Fruit fly (Drosophila melanogaster) whole organism, embryonic: ENCODE data around the gene CG31551.

ENCODE experiments used
- BEAF-32 ChIP-seq: fragments of 200-800 bp; sonication (Bioruptor generic); optimal IDR thresholded peaks from 3 replicates; lab custom pipeline; 2017; ENCODE audit warnings: missing biosample characterization, missing genetic modification characterization, mild to moderate bottlenecking, moderate library complexity, missing genetic modification reagents
- CG10147 ChIP-seq: fragments of 200-800 bp; sonication (Bioruptor generic); optimal IDR thresholded peaks from 2 replicates; lab custom pipeline; 2019; ENCODE audit warnings: missing biosample characterization, mild to moderate bottlenecking, missing genetic modification characterization, moderate library complexity
- CG11093 ChIP-seq: fragments of 200-800 bp; sonication (Bioruptor generic); IDR thresholded peaks from 3 replicates; pipeline ENCODE4 v1.3.6; 2022; ENCODE audit warnings: missing biosample characterization, missing genetic modification characterization
- CG11560 ChIP-seq: fragments of 200-800 bp; sonication (Bioruptor generic); IDR thresholded peaks from 3 replicates; pipeline ENCODE4 v1.3.6; 2022; ENCODE audit warnings: missing biosample characterization, missing genetic modification characterization
- CG12104 ChIP-seq: fragments of 200-800 bp; sonication (Bioruptor generic); optimal IDR thresholded peaks from 3 replicates; lab custom pipeline; 2016; ENCODE audit warnings: missing biosample characterization, missing genetic modification characterization
- CG12155 ChIP-seq: fragments of 200-800 bp; sonication (Bioruptor generic); optimal IDR thresholded peaks from 3 replicates; lab custom pipeline; 2016; ENCODE audit warnings: missing biosample characterization, missing genetic modification characterization
- CG12391 ChIP-seq: fragments of 200-800 bp; sonication (Bioruptor generic); optimal IDR thresholded peaks from 3 replicates; lab custom pipeline; 2018; ENCODE audit warnings: missing biosample characterization, mild to moderate bottlenecking, missing genetic modification characterization, moderate library complexity
- CG13424 ChIP-seq: fragments of 200-800 bp; sonication (Bioruptor generic); optimal IDR thresholded peaks from 2 replicates; lab custom pipeline; 2019; ENCODE audit warnings: missing biosample characterization, mild to moderate bottlenecking, missing genetic modification characterization, moderate library complexity
- CG16813 ChIP-seq: fragments of 200-800 bp; sonication (Bioruptor generic); IDR thresholded peaks from 3 replicates; pipeline ENCODE4 v1.3.6; 2022; ENCODE audit warnings: missing biosample characterization, missing genetic modification characterization; ENCODE audit not compliant: partially characterized antibody
- CG17359 ChIP-seq: fragments of 200-800 bp; sonication (Bioruptor generic); optimal IDR thresholded peaks from 3 replicates; lab custom pipeline; 2018; ENCODE audit warnings: missing biosample characterization, mild to moderate bottlenecking, missing genetic modification characterization, moderate library complexity
- CG2116 ChIP-seq: fragments of 200-800 bp; sonication (Bioruptor generic); optimal IDR thresholded peaks from 3 replicates; lab custom pipeline; 2018; ENCODE audit warnings: missing biosample characterization, mild to moderate bottlenecking, missing genetic modification characterization
- CG2199 ChIP-seq: fragments of 200-800 bp; sonication (Bioruptor generic); IDR thresholded peaks from 3 replicates; pipeline ENCODE4 v1.3.6; 2022; ENCODE audit warnings: missing biosample characterization, missing genetic modification characterization
- CG31441 ChIP-seq: fragments of 200-800 bp; sonication (Bioruptor generic); IDR thresholded peaks from 2 replicates; pipeline ENCODE4 v1.3.6; 2022; ENCODE audit warnings: missing biosample characterization, missing genetic modification characterization
- CG34422 ChIP-seq: fragments of 200-800 bp; sonication (Bioruptor generic); IDR thresholded peaks from 3 replicates; pipeline ENCODE4 v1.3.6; 2022; ENCODE audit warnings: missing biosample characterization, missing genetic modification characterization
- CG3726 ChIP-seq: fragments of 200-800 bp; sonication (Bioruptor generic); IDR thresholded peaks from 3 replicates; pipeline ENCODE4, ENCODE4 v1.3.6; 2022; ENCODE audit warnings: missing biosample characterization, missing genetic modification characterization
- CG3847 ChIP-seq: fragments of 200-800 bp; sonication (Bioruptor generic); IDR thresholded peaks from 2 replicates; pipeline ENCODE4 v1.3.6; 2022; ENCODE audit warnings: missing biosample characterization, missing genetic modification characterization
- CG4424 ChIP-seq: fragments of 200-800 bp; sonication (Bioruptor generic); optimal IDR thresholded peaks from 3 replicates; lab custom pipeline; 2016; ENCODE audit warnings: missing biosample characterization, missing genetic modification characterization
- CG5180 ChIP-seq: fragments of 200-800 bp; sonication (Bioruptor generic); optimal IDR thresholded peaks from 3 replicates; lab custom pipeline; 2017; ENCODE audit warnings: missing biosample characterization, missing genetic modification characterization, mild to moderate bottlenecking, moderate library complexity, missing genetic modification reagents
- CG7786 ChIP-seq: fragments of 200-800 bp; sonication (Bioruptor generic); optimal IDR thresholded peaks from 2 replicates; lab custom pipeline; 2016; ENCODE audit warnings: missing biosample characterization, missing genetic modification characterization
- CG8281 ChIP-seq: fragments of 200-800 bp; sonication (Bioruptor generic); optimal IDR thresholded peaks from 2 replicates; lab custom pipeline; 2018; ENCODE audit warnings: missing biosample characterization, mild to moderate bottlenecking, missing genetic modification characterization, moderate library complexity
- CG9437 ChIP-seq: fragments of 200-800 bp; sonication (Bioruptor generic); optimal IDR thresholded peaks from 2 replicates; lab custom pipeline; 2018; ENCODE audit warnings: missing biosample characterization, mild to moderate bottlenecking, missing genetic modification characterization
- Chrac-16 ChIP-seq: fragments of 200-800 bp; sonication (Bioruptor generic); optimal IDR thresholded peaks from 3 replicates; lab custom pipeline; 2016; ENCODE audit warnings: missing biosample characterization, missing genetic modification characterization
- Dek ChIP-seq: fragments of 200-800 bp; sonication (Bioruptor generic); optimal IDR thresholded peaks from 3 replicates; lab custom pipeline; 2019; ENCODE audit warnings: missing biosample characterization, mild to moderate bottlenecking, missing genetic modification characterization, moderate library complexity
- Dll ChIP-seq: fragments of 200-800 bp; sonication (Bioruptor generic); IDR thresholded peaks from 4 replicates; pipeline ENCODE4 v1.3.6; 2022; ENCODE audit warnings: missing biosample characterization, missing genetic modification characterization; ENCODE audit not compliant: partially characterized antibody
- Doc2 ChIP-seq: fragments of 200-800 bp; sonication (Bioruptor generic); IDR thresholded peaks from 2 replicates; pipeline ENCODE4 v1.3.6; 2022; ENCODE audit warnings: missing biosample characterization, missing genetic modification characterization
- Hmx ChIP-seq: fragments of 200-800 bp; sonication (Bioruptor generic); optimal IDR thresholded peaks from 2 replicates; lab custom pipeline; 2016; ENCODE audit warnings: missing biosample characterization, missing genetic modification characterization
- Hr3 ChIP-seq: fragments of 200-800 bp; sonication (Bioruptor generic); optimal IDR thresholded peaks from 3 replicates; lab custom pipeline; 2016; ENCODE audit warnings: missing biosample characterization, missing genetic modification characterization
- Med ChIP-seq: fragments of 200-800 bp; sonication (Bioruptor generic); peaks from one replicate; lab custom pipeline; 2016; ENCODE audit warnings: missing biosample characterization, missing genetic modification characterization, mild to moderate bottlenecking, inconsistent platforms, moderate library complexity
- Nf-YC ChIP-seq: fragments of 200-800 bp; optimal IDR thresholded peaks from 3 replicates; lab custom pipeline; 2019; ENCODE audit warnings: missing biosample characterization, mild to moderate bottlenecking, missing genetic modification characterization, moderate library complexity
- NfI ChIP-seq: fragments of 200-800 bp; sonication (Bioruptor generic); optimal IDR thresholded peaks from 3 replicates; lab custom pipeline; 2018; ENCODE audit warnings: missing biosample characterization, mild to moderate bottlenecking, missing genetic modification characterization, moderate library complexity
- Opbp ChIP-seq: fragments of 200-800 bp; sonication (Bioruptor generic); IDR thresholded peaks from 3 replicates; pipeline ENCODE4 v1.3.6; 2022; ENCODE audit warnings: missing biosample characterization, missing genetic modification characterization; ENCODE audit not compliant: partially characterized antibody
- Xrp1 ChIP-seq: fragments of 200-800 bp; sonication (Bioruptor generic); IDR thresholded peaks from 2 replicates; pipeline ENCODE4 v1.3.6; 2022; ENCODE audit warnings: missing biosample characterization, missing genetic modification characterization
- YL-1 ChIP-seq: fragments of 200-800 bp; sonication (Bioruptor generic); optimal IDR thresholded peaks from 3 replicates; lab custom pipeline; 2017; ENCODE audit warnings: missing biosample characterization, mild to moderate bottlenecking, missing genetic modification characterization
- br ChIP-seq: fragments of >200 bp; optimal IDR thresholded peaks from 2 replicates; lab custom pipeline; 2017
- cg ChIP-seq: fragments of 200-800 bp; sonication (Bioruptor generic); optimal IDR thresholded peaks from 3 replicates; lab custom pipeline; 2019; ENCODE audit warnings: missing biosample characterization, mild to moderate bottlenecking, missing genetic modification characterization, moderate library complexity
- crp ChIP-seq, 2 experiments: fragments of 200-800 bp; sonication (Bioruptor generic); optimal IDR thresholded peaks; 2 replicates in 1 of 2; 3 replicates in 1 of 2; lab custom pipeline; 2017; ENCODE audit warnings: missing biosample characterization in 2 of 2, missing genetic modification characterization in 2 of 2, mild to moderate bottlenecking in 1 of 2, moderate library complexity in 1 of 2
- ewg ChIP-seq: fragments of 200-800 bp; sonication (Bioruptor generic); optimal IDR thresholded peaks from 3 replicates; lab custom pipeline; 2017; ENCODE audit warnings: mild to moderate bottlenecking, missing biosample characterization, missing genetic modification reagents, missing genetic modification characterization
- hkb ChIP-seq, 2 experiments: fragments of 200-800 bp in 1 of 2; fragments of >200 bp in 1 of 2; sonication (Bioruptor generic) in 1 of 2; IDR thresholded peaks in 1 of 2; optimal IDR thresholded peaks in 1 of 2; 2 replicates each; pipeline versions ENCODE4 v1.3.6 to Lab custom; 2017 to 2022; ENCODE audit warnings: missing biosample characterization in 1 of 2, missing genetic modification characterization in 1 of 2
- nerfin-1 ChIP-seq: fragments of 200-800 bp; sonication (Bioruptor generic); optimal IDR thresholded peaks from 3 replicates; lab custom pipeline; 2019; ENCODE audit warnings: missing biosample characterization, mild to moderate bottlenecking, missing genetic modification characterization, moderate library complexity
- pita ChIP-seq: fragments of 200-800 bp; sonication (Bioruptor generic); optimal IDR thresholded peaks from 2 replicates; lab custom pipeline; 2017; ENCODE audit warnings: missing biosample characterization, mild to moderate bottlenecking, missing genetic modification characterization
- rib ChIP-seq: fragments of 200-800 bp; sonication (Bioruptor generic); IDR thresholded peaks from 2 replicates; pipeline ENCODE4 v1.3.6; 2022; ENCODE audit warnings: missing biosample characterization, missing genetic modification characterization
- sd ChIP-seq: fragments of 200-800 bp; sonication (Bioruptor generic); optimal IDR thresholded peaks from 3 replicates; lab custom pipeline; 2018; ENCODE audit warnings: missing biosample characterization, mild to moderate bottlenecking, missing genetic modification characterization, moderate library complexity
- shn ChIP-seq: fragments of 200-800 bp; sonication (Bioruptor generic); optimal IDR thresholded peaks from 3 replicates; lab custom pipeline; 2016; ENCODE audit warnings: missing biosample characterization, missing genetic modification characterization
- tgo ChIP-seq: fragments of 200-800 bp; sonication (Bioruptor generic); IDR thresholded peaks from 3 replicates; pipeline ENCODE4 v1.3.6; 2022; ENCODE audit warnings: missing biosample characterization, missing genetic modification characterization
- tll ChIP-seq, 2 experiments: fragments of 200-800 bp in 1 of 2; fragments of >200 bp in 1 of 2; sonication (Bioruptor generic) in 1 of 2; optimal IDR thresholded peaks; 2 replicates each; lab custom pipeline; 2017 to 2019; ENCODE audit warnings: missing biosample characterization in 2 of 2, missing genetic modification characterization in 2 of 2, mild to moderate bottlenecking in 1 of 2, moderate library complexity in 1 of 2
- tup ChIP-seq: fragments of 200-800 bp; sonication (Bioruptor generic); optimal IDR thresholded peaks from 2 replicates; lab custom pipeline; 2016; ENCODE audit warnings: missing biosample characterization, mild to moderate bottlenecking, missing genetic modification characterization, moderate library complexity
- vfl ChIP-seq: fragments of 200-800 bp; sonication (Bioruptor generic); optimal IDR thresholded peaks from 2 replicates; lab custom pipeline; 2016; ENCODE audit warnings: missing biosample characterization, missing genetic modification characterization

Gene CG31551

dm6 chr3R:5612372-5613113 is 15.1 kb upstream of the CG31551 start, which contains the start of gene Rga (continued):
- TF ChIP-seq CG9437 (peak; percentile 32), cg (GFP tag; lab: Kevin White, UChicago) (peak; percentile 94)

- no peak for TF ChIP-seq Xrp1 (GFP tag; lab: Robert Waterston, UW)
- peak; percentile 54 for TF ChIP-seq shn
- TF ChIP-seq Hr3 (GFP tag; lab: Kevin White, UChicago): peak; percentile 42
- TF ChIP-seq pita (GFP tag; lab: Kevin White, UChicago): no peak
- TF ChIP-seq CG11093: no peak
- TF ChIP-seq Doc2: no peak
- TF ChIP-seq Nf-YC (tag; lab: Kevin White, UChicago): peak; percentile 52
- 0 out of 3 replicates have a peak, but pooled peaks have one; percentile 10 for TF ChIP-seq CG11560
- TF ChIP-seq sd (tag; lab: Kevin White, UChicago): peak; percentile 63
- TF ChIP-seq nerfin-1: peak; percentile 18
- peak; percentile 24 for TF ChIP-seq CG17359 (tag; lab: Kevin White, UChicago)
- no peak for TF ChIP-seq Hmx (GFP tag; lab: Kevin White, UChicago)
- TF ChIP-seq CG2116: peak; percentile 98
- TF ChIP-seq CG34422 (GFP tag; lab: Robert Waterston, UW): peak; percentile 39; the same call in 1 of the 3 replicates
- TF ChIP-seq CG12155 (GFP tag; lab: Kevin White, UChicago): peak; percentile 72
- TF ChIP-seq rib (GFP tag; lab: Robert Waterston, UW): no peak
- no peak for TF ChIP-seq tll (GFP tag; optimal IDR thresholded peaks at IDR 0.05; lab: Kevin White, UChicago)
- peak; percentile 81 for TF ChIP-seq YL-1 (GFP tag; lab: Kevin White, UChicago)
- TF ChIP-seq tup (GFP tag; lab: Kevin White, UChicago): no peak
- TF ChIP-seq CG12391 (tag; lab: Kevin White, UChicago): peak; percentile 56
- peak; percentile 97 for TF ChIP-seq Dll (GFP tag; lab: Robert Waterston, UW)
- TF ChIP-seq vfl (GFP tag; lab: Kevin White, UChicago): no peak
- TF ChIP-seq br (lab: Kevin White, UChicago): no peak
- TF ChIP-seq Chrac-16: peak; percentile 28
- TF ChIP-seq CG31441: peak; percentile 43; the same call in 1 of the 2 replicates
- TF ChIP-seq tgo (GFP tag; lab: Robert Waterston, UW): no peak
- no peak for TF ChIP-seq CG12104 (GFP tag; lab: Kevin White, UChicago)
- TF ChIP-seq Dek (tag; lab: Kevin White, UChicago): peak; percentile 13
- TF ChIP-seq crp (GFP tag; optimal IDR thresholded peaks at IDR 0.05; lab: Kevin White, UChicago): peak in 1 of 2 experiments; percentile 42
- TF ChIP-seq CG16813 (GFP tag; lab: Robert Waterston, UW): peak; percentile 93
- TF ChIP-seq CG10147 (GFP tag; lab: Kevin White, UChicago): peak; percentile 38
- TF ChIP-seq CG3847 (GFP tag; lab: Robert Waterston, UW): peak; percentile 62
- TF ChIP-seq CG5180: no peak
- peak; percentile 96 for TF ChIP-seq BEAF-32
- TF ChIP-seq CG13424 (tag; lab: Kevin White, UChicago): peak; percentile 39
- peak; percentile 55 for TF ChIP-seq CG7786 (GFP tag; lab: Kevin White, UChicago)
- TF ChIP-seq Med (GFP tag; lab: Kevin White, UChicago): peak; percentile 91
- TF ChIP-seq ewg (GFP tag; lab: Kevin White, UChicago): peak; percentile 3
- no peak for TF ChIP-seq CG3726
- peak; percentile 73 for TF ChIP-seq hkb (optimal IDR thresholded peaks at IDR 0.05; lab: Kevin White, UChicago)
- TF ChIP-seq hkb (GFP tag; IDR thresholded peaks at IDR 0.05; lab: Robert Waterston, UW): no peak
- TF ChIP-seq Opbp: peak; percentile 91
- peak; percentile 27 for TF ChIP-seq NfI (GFP tag; lab: Kevin White, UChicago)
- no peak for TF ChIP-seq CG2199 (GFP tag; lab: Robert Waterston, UW)
- peak; percentile 17 for TF ChIP-seq CG4424 (GFP tag; lab: Kevin White, UChicago)
- no peak for TF ChIP-seq CG8281 (tag; lab: Kevin White, UChicago)
These were observed 14.6 kb upstream of the CG31551 start, which contains the start of gene Atu for dm6 chr3R:5613114-5613443. Gene Atu, plus strand, starts transcription at chr3R:5613358.
